Fruit fly (Drosophila melanogaster) whole organism: ENCODE data around the gene Tcs5.

Source experiments
- CG8478 ChIP-seq: fragments of >200 bp; optimal IDR thresholded peaks from 2 replicates; lab custom pipeline; 2018; ENCODE audit warnings: inconsistent platforms
- Dll ChIP-seq: fragments of >200 bp; optimal IDR thresholded peaks from 2 replicates; lab custom pipeline; 2017
- EcR ChIP-seq, 2 experiments: fragments of >200 bp; optimal IDR thresholded peaks; 2 replicates each; lab custom pipeline; 2017; ENCODE audit warnings: missing biosample characterization in 2 of 2, missing genetic modification characterization in 2 of 2, missing genetic modification reagents in 2 of 2
- pan ChIP-seq: fragments of >200 bp; optimal IDR thresholded peaks from 2 replicates; lab custom pipeline; 2017
- psq ChIP-seq: fragments of >200 bp; optimal IDR thresholded peaks from 2 replicates; lab custom pipeline; 2017
- usp ChIP-seq: fragments of >200 bp; optimal IDR thresholded peaks from 2 replicates; lab custom pipeline; 2017; ENCODE audit warnings: missing biosample characterization, missing genetic modification characterization, mixed read lengths

The Tcs5 gene

DNA sequence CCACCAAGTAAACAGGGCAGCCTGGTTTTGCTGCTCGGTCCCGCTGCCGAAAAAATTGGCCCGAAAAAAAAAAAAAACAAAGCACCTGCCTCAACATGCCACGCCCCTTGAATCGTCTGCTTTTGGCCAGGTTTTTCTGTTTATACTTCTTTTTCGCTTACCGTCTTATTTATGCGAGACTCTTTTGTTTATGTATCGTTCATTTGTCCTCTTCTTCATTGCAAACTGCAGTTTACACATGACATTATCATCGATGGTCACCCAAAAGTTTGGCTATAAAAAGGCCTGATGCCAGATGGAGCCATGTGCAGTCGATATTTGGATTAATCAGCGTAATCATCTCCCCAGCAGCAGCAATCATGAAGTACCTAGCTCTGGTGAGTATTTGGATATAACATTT is 8.0 kb downstream of the Tcs5 start, which contains the start of gene CG15212:
CG15212 (plus strand) TSS at position 301 of the 400 bp plus-strand sequence.
- TF ChIP-seq Dll (no peak), EcR (GFP tag; optimal IDR thresholded peaks at IDR 0.05; lab: Kevin White, UChicago) (no peak), pan (lab: Kevin White, UChicago) (no peak), psq (no peak), usp (GFP tag; lab: Kevin White, UChicago) (no peak), CG8478 (lab: Kevin White, UChicago) (no peak)

DNA sequence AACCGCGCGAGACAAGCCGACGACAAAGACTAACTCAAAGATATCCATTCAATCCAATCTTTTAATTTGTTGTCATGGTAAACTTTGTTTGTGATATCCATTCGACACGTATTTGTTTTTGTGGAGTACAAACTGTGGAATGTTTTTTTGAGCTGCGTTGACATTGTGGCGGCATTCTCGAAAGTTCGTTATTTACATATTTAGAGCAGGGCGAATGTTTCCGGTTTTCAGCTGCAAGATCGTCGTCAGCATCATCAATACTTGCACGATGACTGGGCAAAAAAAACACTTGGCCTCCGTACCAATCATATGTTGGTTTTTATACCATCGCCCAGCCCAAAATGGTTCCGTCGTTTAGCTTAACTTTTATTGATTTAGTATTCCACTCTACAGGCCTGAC is 8.7 kb downstream of the Tcs5 start:
- TF ChIP-seq usp (GFP tag; lab: Kevin White, UChicago), result no peak
- TF ChIP-seq Dll, result no peak
- TF ChIP-seq psq, result no peak
- no peak for TF ChIP-seq pan (lab: Kevin White, UChicago)
- no peak for TF ChIP-seq CG8478 (lab: Kevin White, UChicago)
- no peak for TF ChIP-seq EcR (GFP tag; optimal IDR thresholded peaks at IDR 0.05; lab: Kevin White, UChicago)

DNA sequence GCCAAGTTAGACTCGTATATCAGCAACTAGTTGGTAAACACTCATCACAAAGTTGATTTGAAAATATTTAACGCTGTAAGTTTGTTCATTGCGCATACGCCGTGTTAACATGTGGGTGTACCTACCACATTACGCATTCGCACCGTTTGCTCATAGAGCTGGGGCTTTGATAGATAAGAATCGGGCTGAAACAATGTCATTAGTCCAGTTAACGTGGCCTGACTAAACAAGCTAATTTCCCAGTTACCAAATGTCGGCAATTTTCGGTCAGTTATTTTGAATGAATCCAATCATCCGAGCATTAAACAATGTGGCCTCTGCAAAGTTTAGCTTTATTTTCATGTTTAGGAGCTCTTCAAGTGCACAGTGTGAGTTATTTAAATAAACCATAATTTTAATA is 10.0 kb downstream of the Tcs5 start, which contains the start of gene CG4597:
CG4597 (plus strand) TSS at position 301 of the 400 bp plus-strand sequence.
- TF ChIP-seq CG8478 (lab: Kevin White, UChicago) (no peak), pan (lab: Kevin White, UChicago) (no peak), Dll (no peak)

DNA sequence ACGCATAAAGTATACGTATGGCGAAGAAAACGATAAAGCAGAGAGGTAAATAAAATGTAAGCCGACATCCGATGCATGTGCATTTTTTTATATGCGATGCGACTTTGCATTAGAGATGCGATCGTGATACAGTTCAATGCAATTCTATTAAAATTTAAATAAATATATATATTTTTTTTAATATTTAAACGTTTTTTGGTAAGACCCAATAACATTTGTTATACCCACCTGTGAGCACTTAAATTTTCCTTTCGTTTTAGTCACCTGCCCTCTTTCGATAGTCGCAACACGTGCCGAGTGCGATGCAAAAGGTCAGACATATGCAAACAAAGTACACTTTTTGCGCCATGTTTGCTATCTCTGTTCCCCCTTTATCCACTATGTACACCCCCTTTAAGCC is 11.0 kb downstream of the Tcs5 start:
- TF ChIP-seq usp (GFP tag; lab: Kevin White, UChicago), result no peak
- no peak for TF ChIP-seq CG8478 (lab: Kevin White, UChicago)
- TF ChIP-seq EcR (GFP tag; optimal IDR thresholded peaks at IDR 0.05; lab: Kevin White, UChicago), result no peak
- TF ChIP-seq psq, result no peak
- no peak for TF ChIP-seq pan (lab: Kevin White, UChicago)
- TF ChIP-seq Dll, result no peak

DNA sequence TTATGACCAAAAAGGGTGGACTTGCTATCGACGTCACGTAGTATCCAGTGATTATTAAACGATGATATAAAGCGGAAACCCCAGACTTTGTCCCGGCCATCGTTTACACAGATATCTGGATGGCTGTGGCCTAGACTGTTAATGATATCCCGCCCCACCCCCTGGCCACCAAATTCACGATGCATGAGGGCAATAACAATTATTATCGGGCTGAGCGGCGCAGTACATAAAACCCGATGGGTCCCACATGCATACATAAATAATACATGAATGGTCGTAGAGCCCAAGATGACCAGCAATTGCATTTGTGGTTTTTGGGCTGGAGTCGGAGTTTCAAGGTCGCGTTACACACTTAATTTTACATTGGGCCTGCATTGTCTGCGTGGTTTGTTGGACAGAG is 11.6 kb downstream of the Tcs5 start:
- TF ChIP-seq usp (GFP tag; lab: Kevin White, UChicago) (no peak), psq (no peak), CG8478 (lab: Kevin White, UChicago) (no peak), pan (lab: Kevin White, UChicago) (no peak), EcR (GFP tag; optimal IDR thresholded peaks at IDR 0.05; lab: Kevin White, UChicago) (no peak), Dll (no peak)

DNA sequence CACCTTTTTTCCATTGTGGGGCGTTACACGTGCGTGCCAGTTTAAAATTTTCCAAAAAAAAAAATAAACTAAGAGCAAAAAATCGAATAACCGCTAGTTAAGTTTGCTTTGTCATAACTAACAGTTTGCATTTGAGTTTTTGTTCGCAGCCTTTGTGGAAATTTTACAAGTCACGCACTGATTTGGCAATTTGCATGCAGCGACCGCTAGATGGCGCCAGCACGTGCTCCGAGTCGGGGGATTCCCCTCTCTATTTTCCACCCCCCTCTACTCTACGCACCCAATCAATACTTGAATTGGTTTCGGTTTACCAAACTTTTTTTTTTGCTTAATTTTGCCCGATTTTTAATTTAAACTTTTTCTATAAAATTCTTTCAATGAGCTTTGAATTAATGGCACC is 14.0 kb downstream of the Tcs5 start:
- TF ChIP-seq EcR (GFP tag; optimal IDR thresholded peaks at IDR 0.05; lab: Kevin White, UChicago) (no peak), psq (no peak), usp (GFP tag; lab: Kevin White, UChicago) (no peak), pan (lab: Kevin White, UChicago) (no peak), Dll (no peak), CG8478 (lab: Kevin White, UChicago) (no peak)

DNA sequence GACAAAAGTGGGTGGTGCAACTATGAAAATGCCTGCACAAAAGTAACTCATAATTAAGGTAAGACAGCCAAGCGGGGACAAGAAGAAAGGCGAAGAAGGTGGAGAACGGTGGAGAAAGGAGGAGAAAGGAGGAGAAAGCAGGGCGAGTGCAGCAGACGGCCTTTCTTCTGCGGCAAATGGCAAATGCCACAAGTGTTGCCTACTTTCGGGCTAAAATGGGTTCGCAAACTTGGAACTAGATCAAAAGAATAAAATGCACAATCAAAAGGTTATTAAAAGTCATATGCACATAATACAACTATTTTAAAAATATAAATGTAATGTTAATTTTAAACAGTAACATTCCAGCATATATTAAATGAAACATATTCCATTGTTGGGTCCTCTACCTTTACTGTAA is 37.1 kb downstream of the Tcs5 start:
- TF ChIP-seq psq (no peak), CG8478 (lab: Kevin White, UChicago) (no peak), EcR (GFP tag; optimal IDR thresholded peaks at IDR 0.05; lab: Kevin White, UChicago) (no peak), Dll (no peak), pan (lab: Kevin White, UChicago) (no peak), usp (GFP tag; lab: Kevin White, UChicago) (no peak)

DNA sequence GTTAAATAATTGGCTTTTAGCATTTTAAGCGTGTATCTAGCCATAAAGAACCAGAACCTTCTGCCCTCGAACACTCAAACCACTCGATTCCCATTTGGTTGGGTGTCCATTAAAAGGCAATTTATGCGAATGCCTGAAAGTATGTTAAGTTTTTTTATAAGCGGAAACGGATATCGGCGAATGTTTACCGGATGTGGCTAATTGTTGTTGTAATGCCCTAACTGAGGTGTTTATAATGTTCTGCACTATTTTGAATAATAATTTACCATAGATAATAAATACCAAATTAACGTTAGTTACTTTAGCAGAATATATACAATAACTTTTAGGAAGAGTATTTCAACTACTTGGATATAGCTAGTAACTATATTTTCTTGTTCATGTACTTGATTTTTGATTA is 42.5 kb downstream of the Tcs5 start:
- TF ChIP-seq usp (GFP tag; lab: Kevin White, UChicago) (no peak), psq (no peak), Dll (no peak), pan (lab: Kevin White, UChicago) (no peak)
